Fruit fly (Drosophila melanogaster) whole organism, embryonic: Measurements from ENCODE around the gene ebd1.

ENCODE experiments used
- Ada2b ChIP-seq: fragments of 200-800 bp; sonication (Bioruptor generic); IDR thresholded peaks from 2 replicates; pipeline ENCODE4 v1.3.6; 2022; ENCODE audit warnings: missing biosample characterization, missing genetic modification characterization
- Antp ChIP-seq: fragments of 200-800 bp; sonication (Bioruptor generic); optimal IDR thresholded peaks from 3 replicates; lab custom pipeline; 2016; ENCODE audit warnings: missing biosample characterization, missing genetic modification characterization
- BtbVII ChIP-seq: fragments of 200-800 bp; sonication (Bioruptor generic); optimal IDR thresholded peaks from 3 replicates; lab custom pipeline; 2017; ENCODE audit warnings: missing biosample characterization, mild to moderate bottlenecking, missing genetic modification characterization
- CG11398 ChIP-seq: fragments of 200-800 bp; sonication (Bioruptor generic); optimal IDR thresholded peaks from 2 replicates; lab custom pipeline; 2016; ENCODE audit warnings: missing biosample characterization, missing genetic modification characterization
- CG12155 ChIP-seq: fragments of 200-800 bp; sonication (Bioruptor generic); optimal IDR thresholded peaks from 3 replicates; lab custom pipeline; 2016; ENCODE audit warnings: missing biosample characterization, missing genetic modification characterization
- CG1647 ChIP-seq: fragments of 200-800 bp; sonication (Bioruptor generic); optimal IDR thresholded peaks from 3 replicates; lab custom pipeline; 2016; ENCODE audit warnings: missing biosample characterization, missing genetic modification characterization
- CG17829 ChIP-seq: fragments of 200-800 bp; optimal IDR thresholded peaks from 2 replicates; lab custom pipeline; 2019; ENCODE audit warnings: missing biosample characterization, mild to moderate bottlenecking, missing genetic modification characterization, moderate library complexity
- CG18262 ChIP-seq: fragments of 200-800 bp; optimal IDR thresholded peaks from 3 replicates; lab custom pipeline; 2019; ENCODE audit warnings: missing biosample characterization, mild to moderate bottlenecking, missing genetic modification characterization, moderate library complexity
- CG5180 ChIP-seq: fragments of 200-800 bp; sonication (Bioruptor generic); optimal IDR thresholded peaks from 3 replicates; lab custom pipeline; 2017; ENCODE audit warnings: missing biosample characterization, missing genetic modification characterization, mild to moderate bottlenecking, moderate library complexity, missing genetic modification reagents
- CG6254 ChIP-seq: fragments of 200-800 bp; sonication (Bioruptor generic); optimal IDR thresholded peaks from 3 replicates; lab custom pipeline; 2017; ENCODE audit warnings: mild to moderate bottlenecking, missing biosample characterization, missing genetic modification reagents, missing genetic modification characterization
- CG7556 ChIP-seq: fragments of 200-800 bp; sonication (Bioruptor generic); optimal IDR thresholded peaks from 2 replicates; lab custom pipeline; 2017; ENCODE audit warnings: missing biosample characterization, mild to moderate bottlenecking, missing genetic modification characterization
- CG8388 ChIP-seq: fragments of 200-800 bp; sonication (Bioruptor generic); optimal IDR thresholded peaks from 2 replicates; lab custom pipeline; 2019; ENCODE audit warnings: missing biosample characterization, mild to moderate bottlenecking, missing genetic modification characterization, moderate library complexity
- CG9797 ChIP-seq: fragments of 200-800 bp; sonication (Bioruptor generic); optimal IDR thresholded peaks from 3 replicates; lab custom pipeline; 2018; ENCODE audit warnings: missing biosample characterization, mild to moderate bottlenecking, missing genetic modification characterization
- Doc3 ChIP-seq: fragments of 200-800 bp; sonication (Bioruptor generic); IDR thresholded peaks from 3 replicates; pipeline ENCODE4 v1.3.6; 2022; ENCODE audit warnings: missing biosample characterization, missing genetic modification characterization; ENCODE audit not compliant: partially characterized antibody
- Eip74EF ChIP-seq, 2 experiments: fragments of 200-800 bp in 1 of 2; fragments of >200 bp in 1 of 2; sonication (Bioruptor generic) in 1 of 2; optimal IDR thresholded peaks; 2 replicates each; lab custom pipeline; 2017 to 2019; ENCODE audit warnings: missing biosample characterization in 2 of 2, missing genetic modification characterization in 2 of 2, mild to moderate bottlenecking in 1 of 2, moderate library complexity in 1 of 2
- Elba2 ChIP-seq: fragments of 200-800 bp; sonication (Bioruptor generic); optimal IDR thresholded peaks from 3 replicates; lab custom pipeline; 2016; ENCODE audit warnings: missing biosample characterization, missing genetic modification characterization
- Fer3 ChIP-seq: fragments of 200-800 bp; sonication (Bioruptor generic); optimal IDR thresholded peaks from 2 replicates; lab custom pipeline; 2018; ENCODE audit warnings: missing biosample characterization, mild to moderate bottlenecking, missing genetic modification characterization, moderate library complexity
- Gsc ChIP-seq: fragments of 200-800 bp; sonication (Bioruptor generic); IDR thresholded peaks from 2 replicates; pipeline ENCODE4 v1.3.6; 2022; ENCODE audit warnings: missing biosample characterization, missing genetic modification characterization
- Gug ChIP-seq: fragments of 200-800 bp; sonication (Bioruptor generic); IDR thresholded peaks from 4 replicates; pipeline ENCODE4 v1.3.6; 2022; ENCODE audit warnings: missing biosample characterization, missing genetic modification characterization
- H15 ChIP-seq: fragments of 200-800 bp; sonication (Bioruptor generic); IDR thresholded peaks from 3 replicates; pipeline ENCODE4 v1.3.6; 2022; ENCODE audit warnings: missing biosample characterization, missing genetic modification characterization
- Hr39 ChIP-seq: fragments of >200 bp; optimal IDR thresholded peaks from 2 replicates; lab custom pipeline; 2017
- Lim3 ChIP-seq: fragments of 200-800 bp; sonication (Bioruptor generic); IDR thresholded peaks from 2 replicates; pipeline ENCODE4 v1.3.6; 2022; ENCODE audit warnings: missing biosample characterization, missing genetic modification characterization
- Mad ChIP-seq: fragments of 200-800 bp; sonication (Bioruptor generic); optimal IDR thresholded peaks from 2 replicates; lab custom pipeline; 2016; ENCODE audit warnings: missing biosample characterization, missing genetic modification characterization
- Mrtf ChIP-seq: fragments of 200-800 bp; sonication (Bioruptor generic); IDR thresholded peaks from 3 replicates; pipeline ENCODE4 v1.3.6; 2022; ENCODE audit warnings: missing biosample characterization, missing genetic modification characterization
- NFAT ChIP-seq: fragments of 200-800 bp; sonication (Bioruptor generic); IDR thresholded peaks from 2 replicates; pipeline ENCODE4 v1.3.6; 2022; ENCODE audit warnings: missing biosample characterization, missing genetic modification characterization
- Ravus ChIP-seq: fragments of 200-800 bp; sonication (Bioruptor generic); IDR thresholded peaks from 2 replicates; pipeline ENCODE4 v1.3.6; 2022; ENCODE audit warnings: missing biosample characterization, missing genetic modification characterization
- Xrp1 ChIP-seq: fragments of 200-800 bp; sonication (Bioruptor generic); IDR thresholded peaks from 2 replicates; pipeline ENCODE4 v1.3.6; 2022; ENCODE audit warnings: missing biosample characterization, missing genetic modification characterization
- btn ChIP-seq: fragments of 200-800 bp; sonication (Bioruptor generic); optimal IDR thresholded peaks from 2 replicates; lab custom pipeline; 2016; ENCODE audit warnings: missing biosample characterization, missing genetic modification characterization
- caup ChIP-seq: fragments of 200-800 bp; sonication (Bioruptor generic); optimal IDR thresholded peaks from 3 replicates; lab custom pipeline; 2017; ENCODE audit warnings: missing biosample characterization, mild to moderate bottlenecking, missing genetic modification characterization, moderate library complexity; ENCODE audit not compliant: severe bottlenecking
- chinmo ChIP-seq: fragments of 200-800 bp; sonication (Bioruptor generic); IDR thresholded peaks from 4 replicates; pipeline ENCODE4 v1.3.6; 2022; ENCODE audit warnings: missing biosample characterization, missing genetic modification characterization; ENCODE audit not compliant: partially characterized antibody
- dati ChIP-seq: fragments of 200-800 bp; sonication (Bioruptor generic); IDR thresholded peaks from 2 replicates; pipeline ENCODE4 v1.3.6; 2022; ENCODE audit warnings: missing biosample characterization, missing genetic modification characterization
- fd96Cb ChIP-seq: fragments of 200-800 bp; sonication (Bioruptor generic); optimal IDR thresholded peaks from 2 replicates; lab custom pipeline; 2018; ENCODE audit warnings: missing biosample characterization, mild to moderate bottlenecking, missing genetic modification characterization, moderate library complexity
- gcm ChIP-seq: fragments of 200-800 bp; sonication (Bioruptor generic); optimal IDR thresholded peaks from 2 replicates; lab custom pipeline; 2019; ENCODE audit warnings: missing biosample characterization, mild to moderate bottlenecking, missing genetic modification characterization, moderate library complexity
- gcm2 ChIP-seq: fragments of 200-800 bp; sonication (Bioruptor generic); optimal IDR thresholded peaks from 2 replicates; lab custom pipeline; 2016; ENCODE audit warnings: missing biosample characterization, missing genetic modification characterization
- gt ChIP-seq: fragments of 200-800 bp; sonication (Bioruptor generic); IDR thresholded peaks from 2 replicates; pipeline ENCODE4 v1.3.6; 2022; ENCODE audit warnings: missing biosample characterization, missing genetic modification characterization
- ham ChIP-seq: fragments of 200-800 bp; sonication (Bioruptor generic); IDR thresholded peaks from 2 replicates; pipeline ENCODE4 v1.3.6; 2022; ENCODE audit warnings: missing biosample characterization, missing genetic modification characterization
- her ChIP-seq: fragments of 200-800 bp; sonication (Bioruptor generic); optimal IDR thresholded peaks from 2 replicates; lab custom pipeline; 2016; ENCODE audit warnings: missing biosample characterization, missing genetic modification characterization
- ind ChIP-seq: fragments of 200-800 bp; sonication (Bioruptor generic); optimal IDR thresholded peaks from 3 replicates; lab custom pipeline; 2016; ENCODE audit warnings: missing biosample characterization, missing genetic modification characterization
- lmd ChIP-seq: fragments of 200-800 bp; sonication (Bioruptor generic); IDR thresholded peaks from 2 replicates; pipeline ENCODE4 v1.3.6; 2022; ENCODE audit warnings: missing biosample characterization, missing genetic modification characterization
- mld ChIP-seq: fragments of 200-800 bp; sonication (Bioruptor generic); IDR thresholded peaks from 3 replicates; pipeline ENCODE4 v1.3.6; 2022; ENCODE audit warnings: missing biosample characterization, missing genetic modification characterization; ENCODE audit not compliant: partially characterized antibody
- oc ChIP-seq: fragments of 200-800 bp; sonication (Bioruptor generic); optimal IDR thresholded peaks from 2 replicates; lab custom pipeline; 2018; ENCODE audit warnings: missing biosample characterization, mild to moderate bottlenecking, missing genetic modification characterization, moderate library complexity
- pnt ChIP-seq: fragments of 200-800 bp; sonication (Bioruptor generic); optimal IDR thresholded peaks from 3 replicates; lab custom pipeline; 2016; ENCODE audit warnings: missing biosample characterization, missing genetic modification characterization
- run ChIP-seq: fragments of 200-800 bp; sonication (Bioruptor generic); optimal IDR thresholded peaks from 3 replicates; lab custom pipeline; 2018; ENCODE audit warnings: missing biosample characterization, mild to moderate bottlenecking, missing genetic modification characterization
- sens ChIP-seq: fragments of 200-800 bp; sonication (Bioruptor generic); peaks from one replicate; lab custom pipeline; 2016; ENCODE audit warnings: missing biosample characterization, missing genetic modification characterization
- stwl ChIP-seq: fragments of 200-800 bp; sonication (Bioruptor generic); optimal IDR thresholded peaks from 3 replicates; lab custom pipeline; 2018; ENCODE audit warnings: missing biosample characterization, mild to moderate bottlenecking, missing genetic modification characterization, moderate library complexity
- tap ChIP-seq: fragments of 200-800 bp; optimal IDR thresholded peaks from 3 replicates; lab custom pipeline; 2019; ENCODE audit warnings: missing biosample characterization, mild to moderate bottlenecking, missing genetic modification characterization, moderate library complexity
- tin ChIP-seq: fragments of 200-800 bp; sonication (Bioruptor generic); optimal IDR thresholded peaks from 3 replicates; lab custom pipeline; 2016; ENCODE audit warnings: missing biosample characterization, missing genetic modification characterization
- trh ChIP-seq: fragments of 200-800 bp; sonication (Bioruptor generic); optimal IDR thresholded peaks from 2 replicates; lab custom pipeline; 2016; ENCODE audit warnings: missing biosample characterization, missing genetic modification characterization
- ttk ChIP-seq: fragments of 200-800 bp; sonication (Bioruptor generic); IDR thresholded peaks from 2 replicates; pipeline ENCODE4 v2.1.2; 2022; ENCODE audit warnings: missing biosample characterization, missing genetic modification characterization
- tx ChIP-seq: fragments of 200-800 bp; sonication (Bioruptor generic); optimal IDR thresholded peaks from 2 replicates; lab custom pipeline; 2016; ENCODE audit warnings: missing biosample characterization, missing genetic modification characterization

ebd1 gene

dm6 chr3L:724518-725341, 39.4 kb upstream of the ebd1 start (continued):
- TF ChIP-seq CG5180 (GFP tag; lab: Kevin White, UChicago): peak; percentile 75
- peak; percentile 80 for TF ChIP-seq CG1647 (GFP tag; lab: Kevin White, UChicago)
- peak; percentile 88 for TF ChIP-seq oc (tag; lab: Kevin White, UChicago)
- TF ChIP-seq sens: peak; percentile 100
- TF ChIP-seq CG6254 (GFP tag; lab: Kevin White, UChicago): peak; percentile 95
- TF ChIP-seq CG18262 (tag; lab: Kevin White, UChicago): peak; percentile 98
- TF ChIP-seq CG17829 (tag; lab: Kevin White, UChicago): peak; percentile 98
- peak; percentile 84 for TF ChIP-seq Gug
- TF ChIP-seq ham: no peak
- TF ChIP-seq Ada2b (GFP tag; lab: Robert Waterston, UW): peak; percentile 90
- TF ChIP-seq NFAT (GFP tag; lab: Robert Waterston, UW): peak; percentile 35; the same call in 1 of the 2 replicates
- peak; percentile 82 for TF ChIP-seq CG12155 (GFP tag; lab: Kevin White, UChicago)
- TF ChIP-seq Elba2: peak; percentile 76
- peak; percentile 89 for TF ChIP-seq ttk (GFP tag; lab: Robert Waterston, UW)
- peak in 1 of 2 experiments; percentile 91 for TF ChIP-seq Eip74EF (GFP tag; optimal IDR thresholded peaks at IDR 0.05; lab: Kevin White, UChicago)
- TF ChIP-seq Lim3: peak; percentile 69; the same call in 1 of the 2 replicates
- peak; percentile 90 for TF ChIP-seq her (GFP tag; lab: Kevin White, UChicago)
- TF ChIP-seq run (tag; lab: Kevin White, UChicago): peak; percentile 83
- TF ChIP-seq CG8388 (GFP tag; lab: Kevin White, UChicago): peak; percentile 97
- TF ChIP-seq Gsc (GFP tag; lab: Robert Waterston, UW): peak; percentile 88
- no peak for TF ChIP-seq Doc3 (GFP tag; lab: Robert Waterston, UW)
- peak; percentile 92 for TF ChIP-seq gt
- peak; percentile 97 for TF ChIP-seq gcm
- TF ChIP-seq Antp: peak; percentile 94
- TF ChIP-seq mld (GFP tag; lab: Robert Waterston, UW): no peak
- peak; percentile 90 for TF ChIP-seq dati (GFP tag; lab: Robert Waterston, UW)
- peak; percentile 44 for TF ChIP-seq Ravus (GFP tag; lab: Robert Waterston, UW)
- peak; percentile 82 for TF ChIP-seq tx (GFP tag; lab: Kevin White, UChicago)
- TF ChIP-seq lmd (GFP tag; lab: Robert Waterston, UW): peak; percentile 87
- peak; percentile 93 for TF ChIP-seq fd96Cb
- peak; percentile 92 for TF ChIP-seq CG11398
- TF ChIP-seq Fer3 (tag; lab: Kevin White, UChicago): peak; percentile 72
- peak; percentile 79 for TF ChIP-seq stwl (tag; lab: Kevin White, UChicago)
- TF ChIP-seq Mrtf (GFP tag; lab: Robert Waterston, UW): peak; percentile 88
- peak; percentile 94 for TF ChIP-seq tin
- TF ChIP-seq gcm2 (GFP tag; lab: Kevin White, UChicago): peak; percentile 89
- peak; percentile 62 for TF ChIP-seq caup (GFP tag; lab: Kevin White, UChicago)
- TF ChIP-seq Mad (GFP tag; lab: Kevin White, UChicago): peak; percentile 91
- peak; percentile 90 for TF ChIP-seq H15
- no peak for TF ChIP-seq Hr39 (lab: Kevin White, UChicago)
- TF ChIP-seq tap (tag; lab: Kevin White, UChicago): peak; percentile 85
- peak; percentile 78 for TF ChIP-seq ind
- peak; percentile 89 for TF ChIP-seq trh (GFP tag; lab: Kevin White, UChicago)
- peak; percentile 99 for TF ChIP-seq Xrp1 (GFP tag; lab: Robert Waterston, UW)
- TF ChIP-seq CG7556: peak; percentile 96
- TF ChIP-seq btn (GFP tag; lab: Kevin White, UChicago): peak; percentile 93
- peak; percentile 56 for TF ChIP-seq CG9797 (GFP tag; lab: Kevin White, UChicago)
- TF ChIP-seq BtbVII: peak; percentile 68
- TF ChIP-seq chinmo (GFP tag; lab: Robert Waterston, UW): no peak
- peak; percentile 95 for TF ChIP-seq pnt (GFP tag; lab: Kevin White, UChicago)
